Worm (Caenorhabditis elegans): ENCODE data around the gene str-67.

str-67 gene

DNA sequence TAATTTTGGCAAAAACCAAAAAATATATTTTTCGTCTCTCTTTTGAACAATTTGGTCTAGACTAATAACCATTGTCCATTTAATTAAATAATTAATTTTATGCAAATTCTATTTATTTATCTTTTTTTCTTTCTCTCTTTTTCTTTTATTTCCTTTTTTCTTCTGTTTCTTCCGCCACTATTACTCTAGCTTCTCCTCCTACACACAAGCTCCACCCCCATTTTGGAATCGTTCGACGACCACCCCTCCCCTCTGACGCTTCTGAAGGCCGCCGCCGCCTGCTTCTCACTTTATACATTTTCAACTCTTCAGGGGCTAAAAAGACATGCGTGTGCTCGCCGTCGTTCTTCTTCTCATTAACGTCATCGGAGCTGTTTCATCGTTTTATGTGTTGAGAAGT lies 10.6 kb upstream of the str-67 start, which contains the start of gene K10C9.1 (continued):
- TF ChIP-seq spr-3 (GFP tag; optimal IDR thresholded peaks at IDR 0.05), result no peak

ce11 chrV:1067468-1067867 lies 3.1 kb upstream of the str-67 start, which contains the start of gene K10C9.7:
K10C9.7 (minus strand) TSS chrV:1067568.
- TF ChIP-seq nhr-28 (tag; optimal IDR thresholded peaks at IDR 0.05), result no peak
- no peak for TF ChIP-seq spr-3 (GFP tag; optimal IDR thresholded peaks at IDR 0.05)
- no peak for TF ChIP-seq ces-1 (GFP tag; optimal IDR thresholded peaks at IDR 0.05)
- no peak for TF ChIP-seq hmg-1.1 (GFP tag; IDR thresholded peaks at IDR 0.05)
- no peak for TF ChIP-seq T20F7.1 (GFP tag; optimal IDR thresholded peaks at IDR 0.05)
- TF ChIP-seq madf-5 (GFP tag; IDR thresholded peaks at IDR 0.05), result no peak
- no peak for TF ChIP-seq lin-38 (GFP tag; IDR thresholded peaks at IDR 0.05)
- no peak for TF ChIP-seq egl-43 (GFP tag; IDR thresholded peaks at IDR 0.05)
- no peak for TF ChIP-seq mdt-29 (GFP tag; IDR thresholded peaks at IDR 0.05)
- no peak for TF ChIP-seq nhr-48 (tag; optimal IDR thresholded peaks at IDR 0.05)
- TF ChIP-seq fkh-10 (GFP tag; optimal IDR thresholded peaks at IDR 0.05), result no peak
- TF ChIP-seq dmd-8 (GFP tag; IDR thresholded peaks at IDR 0.05), result no peak
- TF ChIP-seq nhr-25 (tag; optimal IDR thresholded peaks at IDR 0.05; ENCODE audit: borderline replicate concordance, insufficient read depth), result no peak
- TF ChIP-seq D1046.2 (GFP tag; IDR thresholded peaks at IDR 0.05), result no peak
- no peak for TF ChIP-seq nhr-41 (GFP tag; IDR thresholded peaks at IDR 0.05)
- no peak for TF ChIP-seq gei-8 (GFP tag; optimal IDR thresholded peaks at IDR 0.05)
- no peak for TF ChIP-seq nhr-6 (tag; optimal IDR thresholded peaks at IDR 0.05)
- TF ChIP-seq Y105C5A.15 (GFP tag; IDR thresholded peaks at IDR 0.05), result no peak

DNA sequence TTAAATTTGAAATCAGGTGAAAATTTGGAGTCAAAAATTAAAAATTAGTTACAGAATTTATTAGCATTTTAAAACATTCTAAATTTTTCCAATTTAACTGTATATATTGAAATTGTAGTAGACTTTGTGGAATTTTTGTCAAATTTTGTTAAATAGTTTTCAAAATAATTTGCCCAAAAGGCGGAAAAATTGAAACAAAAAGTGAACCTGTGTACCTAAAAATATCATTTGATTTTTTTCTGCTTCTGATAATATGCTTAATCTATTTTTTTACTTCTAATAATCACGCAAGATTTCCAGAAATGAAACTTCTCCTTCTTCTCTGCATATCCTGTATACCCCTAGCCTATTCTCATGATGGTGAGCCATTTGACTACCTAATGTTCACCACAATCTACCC lies 3.1 kb downstream of the str-67 start, which contains the start of gene rnst-2:
Gene rnst-2 (plus strand): TSS at position 301 of the 400 bp plus-strand sequence.
- no peak for TF ChIP-seq F26F4.8 (GFP tag; conservative IDR thresholded peaks at IDR 0.05)

DNA sequence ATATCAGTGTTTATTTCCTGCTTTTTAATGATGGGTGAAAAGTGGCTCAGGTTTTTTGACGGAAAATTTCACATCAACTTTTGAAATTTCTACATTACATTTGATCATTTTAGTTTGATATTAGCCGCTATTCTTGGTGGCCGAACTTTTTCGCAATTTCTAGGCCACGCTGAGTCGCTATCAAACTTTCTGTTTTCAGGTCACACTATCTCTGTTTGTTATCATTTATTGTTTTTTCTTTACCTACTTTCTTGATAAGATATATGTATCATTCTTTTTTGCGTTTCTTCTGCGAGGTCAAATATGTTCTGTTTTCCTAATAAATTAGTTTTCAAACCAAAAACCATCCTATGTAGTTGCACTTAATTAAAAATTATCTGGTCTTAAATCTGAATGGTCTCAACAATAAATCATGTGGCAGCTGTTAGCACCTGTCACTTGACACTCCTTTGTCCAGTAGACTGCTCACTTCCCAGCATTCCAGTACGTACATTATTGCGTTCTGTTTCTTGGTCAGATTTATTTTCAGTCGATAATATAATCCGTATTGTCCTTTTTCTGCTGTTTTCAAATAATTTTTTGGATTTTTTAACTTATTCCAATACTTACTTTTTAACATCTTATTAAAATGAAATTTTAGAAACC lies 4.0 kb downstream of the str-67 start:
- TF ChIP-seq zfp-2 (tag; optimal IDR thresholded peaks at IDR 0.05) (no peak), pqm-1 (tag; optimal IDR thresholded peaks at IDR 0.05) (peak; percentile 76), php-3 (GFP tag; IDR thresholded peaks at IDR 0.05) (0 out of 2 replicates have a peak, but pooled peaks have one; percentile 7), cey-2 (tag; optimal IDR thresholded peaks at IDR 0.05; ENCODE audit: borderline replicate concordance, insufficient read depth) (no peak), egl-27 (tag; optimal IDR thresholded peaks at IDR 0.05) (no peak), T26A8.4 (GFP tag; IDR thresholded peaks at IDR 0.05) (no peak), ZK546.5 (tag; optimal IDR thresholded peaks at IDR 0.05) (no peak), mxl-3 (GFP tag; optimal IDR thresholded peaks at IDR 0.05) (peak; percentile 23), mdt-29 (GFP tag; IDR thresholded peaks at IDR 0.05) (no peak), aha-1 (tag) (peak; percentile 5), lin-15B (tag; optimal IDR thresholded peaks at IDR 0.05) (no peak), ceh-20 (GFP tag; IDR thresholded peaks at IDR 0.05) (no peak), daf-16 (GFP tag; optimal IDR thresholded peaks at IDR 0.05) (no peak), daf-16 (tag; optimal IDR thresholded peaks at IDR 0.05) (peak; percentile 63), dmd-9 (GFP tag; IDR thresholded peaks at IDR 0.05) (no peak), nhr-28 (tag; optimal IDR thresholded peaks at IDR 0.05) (peak; percentile 86), vab-7 (GFP tag; IDR thresholded peaks at IDR 0.05) (no peak), zfp-3 (GFP tag; conservative IDR thresholded peaks at IDR 0.05) (no peak), lin-1 (GFP tag; IDR thresholded peaks at IDR 0.05) (no peak), daf-12 (tag; optimal IDR thresholded peaks at IDR 0.05) (no peak), dmd-6 (GFP tag; IDR thresholded peaks at IDR 0.05) (peak; percentile 58; the same call in 1 of the 2 replicates), lin-29 (GFP tag; IDR thresholded peaks at IDR 0.05) (no peak), lir-3 (tag; optimal IDR thresholded peaks at IDR 0.05) (no peak), unc-62 (GFP tag; optimal IDR thresholded peaks at IDR 0.05 in 1 of 2) (no peak), unc-62 (tag; optimal IDR thresholded peaks at IDR 0.05) (no peak), dmd-8 (GFP tag; IDR thresholded peaks at IDR 0.05) (no peak), ctbp-1 (GFP tag; IDR thresholded peaks at IDR 0.05) (no peak), nhr-77 (tag; optimal IDR thresholded peaks at IDR 0.05) (peak; percentile 13), snpc-4 (tag; optimal IDR thresholded peaks at IDR 0.05) (no peak), ZK337.2 (GFP tag; IDR thresholded peaks at IDR 0.05) (no peak)
